Fruit fly (Drosophila melanogaster): ENCODE data around the gene Cad74A.

- TF ChIP-seq Met (GFP tag; optimal IDR thresholded peaks at IDR 0.05) (no peak), CG34406 (GFP tag; optimal IDR thresholded peaks at IDR 0.05) (no peak), topi (GFP tag; optimal IDR thresholded peaks at IDR 0.05) (no peak), Lpt (GFP tag; optimal IDR thresholded peaks at IDR 0.05) (no peak), dac (GFP tag; optimal IDR thresholded peaks at IDR 0.05) (no peak), svp (GFP tag) (no peak), Hr4 (GFP tag; optimal IDR thresholded peaks at IDR 0.05) (no peak), Sox14 (GFP tag; optimal IDR thresholded peaks at IDR 0.05) (no peak), CG11294 (GFP tag; IDR thresholded peaks at IDR 0.05) (no peak), fd59A (GFP tag; optimal IDR thresholded peaks at IDR 0.05) (no peak), CG3032 (tag; optimal IDR thresholded peaks at IDR 0.05) (no peak), CG11902 (GFP tag; optimal IDR thresholded peaks at IDR 0.05) (no peak)
Measured at dm6 chr3L:17394435-17395017, 15.2 kb upstream of the Cad74A start.

All from whole organism, prepupa.